Worm (Caenorhabditis elegans): ENCODE measurements around the gene F21C10.10.

DNA sequence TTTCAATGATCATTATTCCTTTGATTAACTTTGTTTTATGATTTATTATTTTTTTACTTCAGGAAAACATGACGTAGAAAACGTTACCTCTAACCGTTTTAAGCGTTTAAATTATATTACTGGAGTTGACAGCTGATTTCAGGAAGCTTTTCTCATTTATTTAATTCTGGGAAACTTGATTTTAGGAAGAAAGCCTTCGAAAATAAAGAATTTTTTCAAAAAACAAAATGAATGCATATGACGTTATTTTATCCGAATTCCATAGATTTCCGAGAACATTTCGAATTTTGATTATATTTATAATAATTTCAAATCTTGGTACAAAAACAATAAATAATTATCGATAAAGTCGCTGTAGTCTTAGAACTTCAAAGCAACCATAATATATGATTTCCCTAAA lies 46.8 kb upstream of the F21C10.10 start:
- TF ChIP-seq B0310.2 (tag; optimal IDR thresholded peaks at IDR 0.05) (no peak), ceh-13 (GFP tag; optimal IDR thresholded peaks at IDR 0.05) (no peak), tra-4 (tag; optimal IDR thresholded peaks at IDR 0.05) (no peak), ama-1 (optimal IDR thresholded peaks at IDR 0.05) (no peak), scrt-1 (GFP tag; IDR thresholded peaks at IDR 0.05) (no peak), tbx-11 (GFP tag; IDR thresholded peaks at IDR 0.05) (no peak), hmg-4 (GFP tag; optimal IDR thresholded peaks at IDR 0.05) (no peak), aly-1 (tag; optimal IDR thresholded peaks at IDR 0.05) (no peak), ets-7 (tag; optimal IDR thresholded peaks at IDR 0.05) (no peak), ceh-36 (tag; optimal IDR thresholded peaks at IDR 0.05) (no peak), tbx-37 (GFP tag; conservative IDR thresholded peaks at IDR 0.05) (no peak)
